Worm (Caenorhabditis elegans): ENCODE results near the gene nasp-2.

DNA sequence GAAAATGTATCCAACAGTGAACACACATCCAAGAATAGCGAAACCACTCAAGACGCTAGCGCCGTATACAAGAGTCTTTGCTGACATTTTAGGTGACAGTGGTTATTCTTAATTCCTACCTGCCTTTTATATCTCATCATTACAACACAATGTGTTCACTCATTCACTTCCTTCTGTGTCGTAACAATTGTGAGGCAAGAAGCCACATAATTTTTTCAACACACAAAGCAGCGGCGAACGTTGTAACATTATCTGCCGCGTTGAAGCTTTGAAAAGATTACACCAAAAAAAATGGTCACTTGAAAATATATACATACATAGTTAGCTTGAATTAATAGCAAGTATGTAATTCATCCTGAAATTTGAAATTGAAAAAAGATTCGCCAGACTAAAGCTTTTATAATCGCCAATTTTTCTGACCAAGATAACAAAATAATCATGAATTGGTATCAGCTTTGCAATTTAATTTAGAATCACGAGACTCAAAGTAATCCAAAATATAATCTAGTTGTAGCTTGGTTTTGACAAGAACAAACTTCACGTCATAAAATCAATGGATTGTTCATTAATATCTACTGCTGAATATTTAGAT lies 5.9 kb upstream of the nasp-2 start, which contains the start of the genes col-161 and srh-18:
- no peak for TF ChIP-seq klf-2 (GFP tag; conservative IDR thresholded peaks at IDR 0.05)
- TF ChIP-seq tab-1 (GFP tag; IDR thresholded peaks at IDR 0.05) = no peak
- no peak for TF ChIP-seq cog-1 (tag; optimal IDR thresholded peaks at IDR 0.05)
- no peak for TF ChIP-seq T22C8.4 (GFP tag; IDR thresholded peaks at IDR 0.05)
- TF ChIP-seq flt-1 (GFP tag; IDR thresholded peaks at IDR 0.05) = no peak

Data from whole organism, midembryonic.